Fruit fly (Drosophila melanogaster): ENCODE data around the gene CG14223.
A peak's percentile ranks its signal among the peaks of the same experiment; 100 is the strongest.

CG14223 gene

DNA sequence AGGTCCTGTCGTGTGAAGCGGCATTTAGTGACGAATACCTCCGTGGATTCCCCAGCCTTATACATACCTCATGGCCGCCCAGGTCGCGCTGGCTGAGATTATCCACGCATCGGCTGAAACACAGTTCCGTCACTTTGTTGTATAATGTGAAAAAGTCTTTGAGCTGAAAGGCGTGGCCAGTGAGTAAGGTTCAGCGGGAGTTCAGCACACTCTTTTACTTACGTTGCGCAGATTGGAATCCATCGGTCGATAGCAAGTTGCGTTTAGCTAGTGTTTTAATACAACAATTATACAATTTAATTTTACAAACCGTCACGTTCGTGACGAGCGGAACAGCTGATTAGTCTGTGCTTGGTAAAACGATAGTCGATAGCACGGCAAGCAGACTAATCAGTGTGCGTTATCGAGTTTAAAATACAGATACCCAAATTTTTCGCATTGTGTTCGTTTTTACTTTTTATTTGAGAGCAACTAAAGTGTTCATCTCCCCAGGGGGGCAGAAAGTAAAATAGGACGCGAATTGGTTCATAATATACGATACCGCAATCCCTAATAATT is 45.5 kb downstream of the CG14223 start, which contains the start of the genes Pstk and Tim9b (continued):
- TF ChIP-seq Bdp1 (GFP tag; optimal IDR thresholded peaks at IDR 0.05) (no peak), pan (optimal IDR thresholded peaks at IDR 0.05) (no peak), pan (GFP tag; optimal IDR thresholded peaks at IDR 0.05 in 1 of 2, IDR thresholded peaks at IDR 0.05 in 1 of 2) (no peak), Rx (GFP tag; IDR thresholded peaks at IDR 0.05) (no peak), Sry-δ (GFP tag; optimal IDR thresholded peaks at IDR 0.05) (peak; percentile 21), al (GFP tag; IDR thresholded peaks at IDR 0.05) (no peak), CG8281 (tag; optimal IDR thresholded peaks at IDR 0.05) (no peak), cg (GFP tag; optimal IDR thresholded peaks at IDR 0.05) (no peak), CG17186 (GFP tag; optimal IDR thresholded peaks at IDR 0.05) (no peak), CG10543 (GFP tag; optimal IDR thresholded peaks at IDR 0.05) (no peak), CG3726 (GFP tag; IDR thresholded peaks at IDR 0.05) (no peak), CG14860 (GFP tag; IDR thresholded peaks at IDR 0.05; ENCODE audit: partially characterized antibody) (no peak; the same call in 2 of the 3 replicates), Scr (GFP tag; IDR thresholded peaks at IDR 0.05; ENCODE audit: partially characterized antibody) (peak; percentile 64), Aef1 (GFP tag; IDR thresholded peaks at IDR 0.05) (no peak), run (tag; optimal IDR thresholded peaks at IDR 0.05) (no peak), amos (GFP tag; IDR thresholded peaks at IDR 0.05; ENCODE audit: partially characterized antibody) (peak; percentile 48; the same call in 1 of the 2 replicates), abd-A (tag; optimal IDR thresholded peaks at IDR 0.05) (no peak), mld (GFP tag; IDR thresholded peaks at IDR 0.05; ENCODE audit: partially characterized antibody) (no peak; the same call in 2 of the 3 replicates), en (GFP tag; optimal IDR thresholded peaks at IDR 0.05) (no peak), CG15073 (GFP tag; optimal IDR thresholded peaks at IDR 0.05) (no peak), CG8478 (optimal IDR thresholded peaks at IDR 0.05) (no peak), tin (GFP tag; optimal IDR thresholded peaks at IDR 0.05) (no peak), HLH4C (GFP tag; IDR thresholded peaks at IDR 0.05; ENCODE audit: partially characterized antibody) (peak; percentile 66), Dref (GFP tag; IDR thresholded peaks at IDR 0.05) (peak; percentile 71), oc (tag; optimal IDR thresholded peaks at IDR 0.05) (no peak), sug (tag; optimal IDR thresholded peaks at IDR 0.05) (no peak), CG13296 (GFP tag; optimal IDR thresholded peaks at IDR 0.05) (no peak), CG11247 (GFP tag; IDR thresholded peaks at IDR 0.05) (no peak), zen2 (GFP tag; IDR thresholded peaks at IDR 0.05; ENCODE audit: partially characterized antibody) (peak; percentile 45; the same call in 2 of the 3 replicates), nerfin-1 (tag; optimal IDR thresholded peaks at IDR 0.05) (no peak), ato (GFP tag; IDR thresholded peaks at IDR 0.05; ENCODE audit: partially characterized antibody) (peak; percentile 21; the same call in 1 of the 2 replicates), CG17802 (tag; optimal IDR thresholded peaks at IDR 0.05) (no peak), lola (GFP tag; optimal IDR thresholded peaks at IDR 0.05) (no peak), ara (GFP tag; IDR thresholded peaks at IDR 0.05) (no peak), sens-2 (GFP tag; IDR thresholded peaks at IDR 0.05) (no peak), slp2 (GFP tag; optimal IDR thresholded peaks at IDR 0.05) (no peak), CG2712 (tag; optimal IDR thresholded peaks at IDR 0.05) (no peak), tap (tag; optimal IDR thresholded peaks at IDR 0.05) (no peak), Chrac-16 (GFP tag; optimal IDR thresholded peaks at IDR 0.05) (no peak), danr (GFP tag; IDR thresholded peaks at IDR 0.05) (no peak), CG11723 (GFP tag; optimal IDR thresholded peaks at IDR 0.05) (no peak), CG1233 (GFP tag; optimal IDR thresholded peaks at IDR 0.05) (no peak), dmrt11E (tag; optimal IDR thresholded peaks at IDR 0.05) (no peak), CG16813 (GFP tag; IDR thresholded peaks at IDR 0.05; ENCODE audit: partially characterized antibody) (peak; percentile 45; the same call in 1 of the 3 replicates), CG15514 (GFP tag; optimal IDR thresholded peaks at IDR 0.05) (no peak), Mes4 (GFP tag; optimal IDR thresholded peaks at IDR 0.05) (no peak), rib (GFP tag; IDR thresholded peaks at IDR 0.05) (no peak), pb (GFP tag; optimal IDR thresholded peaks at IDR 0.05) (no peak), CG9797 (GFP tag; optimal IDR thresholded peaks at IDR 0.05) (no peak), Dek (tag; optimal IDR thresholded peaks at IDR 0.05) (no peak)

All from whole organism, embryonic.